Worm (Caenorhabditis elegans) whole organism, young adult: ENCODE data around the gene K06B9.6.
A peak's percentile ranks its signal among the peaks of the same experiment; 100 is the strongest.

ENCODE experiments used
- B0019.2 ChIP-seq: fragments of 200-800 bp; sonication (Bioruptor generic); conservative IDR thresholded peaks from 2 replicates; pipeline ENCODE4 v1.3.6; 2022; ENCODE audit warnings: missing genetic modification reagents, missing genetic modification characterization, missing compliant biosample characterization
- B0035.1 ChIP-seq: sonication (generic microtip); optimal IDR thresholded peaks from 2 replicates; lab custom pipeline; 2016; ENCODE audit warnings: missing genetic modification characterization, mild to moderate bottlenecking, missing compliant biosample characterization, missing genotype, missing genetic modification reagents
- B0336.3 ChIP-seq: fragments of 200-800 bp; sonication (Bioruptor generic); IDR thresholded peaks from 2 replicates; pipeline ENCODE4 v1.3.6; 2022; ENCODE audit warnings: missing genetic modification characterization, missing compliant biosample characterization
- F10E7.11 ChIP-seq: sonication (generic microtip); optimal IDR thresholded peaks from 2 replicates; lab custom pipeline; 2017; ENCODE audit warnings: mild to moderate bottlenecking, missing genetic modification characterization, moderate library complexity, missing compliant biosample characterization
- F33H1.4 ChIP-seq: fragments of 200-800 bp; sonication (Bioruptor generic); IDR thresholded peaks from 2 replicates; pipeline ENCODE4 v1.3.6; 2022; ENCODE audit warnings: missing genetic modification reagents, missing genetic modification characterization, missing compliant biosample characterization
- F49E8.2 ChIP-seq: sonication (generic microtip); optimal IDR thresholded peaks from 3 replicates; lab custom pipeline; 2017; ENCODE audit warnings: missing genetic modification characterization, mild to moderate bottlenecking, missing compliant biosample characterization, antibody characterized with exemption, moderate library complexity; ENCODE audit not compliant: insufficient read depth
- Y53F4B.3 ChIP-seq: fragments of 200-800 bp; sonication (Bioruptor generic); IDR thresholded peaks from 2 replicates; pipeline ENCODE4 v1.3.6; 2022; ENCODE audit warnings: missing genetic modification reagents, missing genetic modification characterization, missing compliant biosample characterization
- Y53G8AR.9 ChIP-seq: fragments of 200-800 bp; sonication (Bioruptor generic); conservative IDR thresholded peaks from 2 replicates; pipeline ENCODE4 v1.3.6; 2022; ENCODE audit warnings: missing genetic modification reagents, missing genetic modification characterization, missing compliant biosample characterization
- Y95B8A.8 ChIP-seq: fragments of 200-800 bp; sonication (Bioruptor generic); IDR thresholded peaks from 2 replicates; pipeline ENCODE4 v1.3.6; 2022; ENCODE audit warnings: missing genetic modification reagents, missing genetic modification characterization, missing compliant biosample characterization
- ZK185.1 ChIP-seq: sonication (generic microtip); optimal IDR thresholded peaks from 2 replicates; lab custom pipeline; 2016; ENCODE audit warnings: mild to moderate bottlenecking, missing genetic modification characterization, missing compliant biosample characterization; ENCODE audit not compliant: poor library complexity, severe bottlenecking
- attf-3 ChIP-seq: fragments of 200-800 bp; sonication (Bioruptor generic); conservative IDR thresholded peaks from 2 replicates; pipeline ENCODE4 v1.3.6; 2022; ENCODE audit warnings: missing genetic modification reagents, missing genetic modification characterization, missing compliant biosample characterization
- attf-5 ChIP-seq: fragments of 200-800 bp; sonication (Bioruptor generic); optimal IDR thresholded peaks from 2 replicates; lab custom pipeline; 2018; ENCODE audit warnings: mild to moderate bottlenecking, missing genetic modification characterization, missing compliant biosample characterization
- bed-1 ChIP-seq: fragments of 200-800 bp; sonication (Bioruptor generic); IDR thresholded peaks from 2 replicates; pipeline ENCODE4 v1.3.6; 2022; ENCODE audit warnings: missing genetic modification reagents, missing genetic modification characterization, missing compliant biosample characterization
- ceh-40 ChIP-seq: fragments of 200-800 bp; sonication (Bioruptor generic); IDR thresholded peaks from 2 replicates; pipeline ENCODE4 v1.3.6; 2022; ENCODE audit warnings: missing genetic modification characterization, missing compliant biosample characterization
- ceh-58 ChIP-seq: fragments of 200-800 bp; sonication (Bioruptor generic); IDR thresholded peaks from 2 replicates; pipeline ENCODE4 v1.3.6; 2022; ENCODE audit warnings: missing genetic modification characterization, missing compliant biosample characterization
- ceh-91 ChIP-seq: fragments of 200-800 bp; sonication (Bioruptor generic); IDR thresholded peaks from 2 replicates; pipeline ENCODE4 v1.3.6; 2022; ENCODE audit warnings: missing genetic modification reagents, missing genetic modification characterization, missing compliant biosample characterization
- dox-1 ChIP-seq: fragments of 200-800 bp; sonication (Bioruptor generic); IDR thresholded peaks from 2 replicates; pipeline ENCODE4 v1.3.6; 2022; ENCODE audit warnings: missing genetic modification reagents, missing genetic modification characterization, missing compliant biosample characterization
- ekl-4 ChIP-seq: fragments of 200-800 bp; sonication (Bioruptor generic); IDR thresholded peaks from 2 replicates; pipeline ENCODE4 v1.3.6; 2022; ENCODE audit warnings: missing genetic modification reagents, missing genetic modification characterization, missing compliant biosample characterization
- ets-4 ChIP-seq: fragments of 200-800 bp; sonication (Bioruptor generic); optimal IDR thresholded peaks from 2 replicates; lab custom pipeline; 2018; ENCODE audit warnings: mild to moderate bottlenecking, missing genetic modification characterization, missing compliant biosample characterization
- hmg-1.2 ChIP-seq: fragments of 200-800 bp; sonication (Bioruptor generic); IDR thresholded peaks from 2 replicates; pipeline ENCODE4 v1.3.6; 2022; ENCODE audit warnings: missing genetic modification reagents, missing genetic modification characterization, missing compliant biosample characterization
- hmg-20 ChIP-seq: fragments of 200-800 bp; sonication (Bioruptor generic); IDR thresholded peaks from 2 replicates; pipeline ENCODE4 v1.3.6; 2022; ENCODE audit warnings: missing genetic modification reagents, missing genetic modification characterization, missing compliant biosample characterization
- hrde-1 ChIP-seq: sonication (generic microtip); optimal IDR thresholded peaks from 2 replicates; lab custom pipeline; 2016; ENCODE audit warnings: missing genetic modification characterization, mild to moderate bottlenecking, missing compliant biosample characterization, moderate library complexity, missing genotype, missing genetic modification reagents, borderline replicate concordance
- hsf-1 ChIP-seq: fragments of 200-800 bp; sonication (Bioruptor generic); IDR thresholded peaks from 2 replicates; pipeline ENCODE4 v1.3.6; 2022; ENCODE audit warnings: missing genetic modification reagents, missing genetic modification characterization, missing compliant biosample characterization
- lag-1 ChIP-seq: fragments of 200-800 bp; sonication (Bioruptor generic); IDR thresholded peaks from 2 replicates; pipeline ENCODE4 v1.3.6; 2022; ENCODE audit warnings: missing genetic modification reagents, missing genetic modification characterization, missing compliant biosample characterization
- let-526 ChIP-seq: fragments of 200-800 bp; sonication (Bioruptor generic); IDR thresholded peaks from 2 replicates; pipeline ENCODE4 v1.3.6; 2022; ENCODE audit warnings: missing genetic modification reagents, missing genetic modification characterization, missing compliant biosample characterization
- lin-26 ChIP-seq: fragments of 200-800 bp; sonication (Bioruptor generic); IDR thresholded peaks from 2 replicates; pipeline ENCODE4 v1.3.6; 2022; ENCODE audit warnings: missing genetic modification reagents, missing genetic modification characterization, missing compliant biosample characterization
- lin-54 ChIP-seq: fragments of 200-800 bp; sonication (Bioruptor generic); optimal IDR thresholded peaks from 2 replicates; lab custom pipeline; 2018; ENCODE audit warnings: mild to moderate bottlenecking, missing genetic modification characterization, missing compliant biosample characterization
- lir-1 ChIP-seq: fragments of 200-800 bp; sonication (Bioruptor generic); conservative IDR thresholded peaks from 2 replicates; pipeline ENCODE4 v1.3.6; 2022; ENCODE audit warnings: missing genetic modification reagents, missing genetic modification characterization, missing compliant biosample characterization
- madf-6 ChIP-seq: fragments of 200-800 bp; sonication (Bioruptor generic); IDR thresholded peaks from 2 replicates; pipeline ENCODE4 v1.3.6; 2022; ENCODE audit warnings: missing genetic modification reagents, missing genetic modification characterization, missing compliant biosample characterization
- mcd-1 ChIP-seq: fragments of 200-800 bp; sonication (Bioruptor generic); IDR thresholded peaks from 2 replicates; pipeline ENCODE4 v1.3.6; 2022; ENCODE audit warnings: missing genetic modification reagents, missing genetic modification characterization, missing compliant biosample characterization
- nfyb-1 ChIP-seq: fragments of 200-800 bp; sonication (Bioruptor generic); IDR thresholded peaks from 2 replicates; pipeline ENCODE4 v1.3.6; 2022; ENCODE audit warnings: missing genetic modification reagents, missing genetic modification characterization, missing compliant biosample characterization
- nhr-120 ChIP-seq: fragments of 200-800 bp; sonication (Bioruptor generic); IDR thresholded peaks from 2 replicates; pipeline ENCODE4 v1.3.6; 2022; ENCODE audit warnings: missing genetic modification characterization, missing compliant biosample characterization
- pha-4 ChIP-seq: fragments of 150-350 bp; sonication (generic microtip); optimal IDR thresholded peaks from 2 replicates; lab custom pipeline; 2014; ENCODE audit warnings: missing biosample characterization, missing genetic modification reagents, missing genetic modification characterization
- rcor-1 ChIP-seq: fragments of 200-800 bp; sonication (Bioruptor generic); IDR thresholded peaks from 2 replicates; pipeline ENCODE4 v1.3.6; 2022; ENCODE audit warnings: missing genetic modification reagents, missing genetic modification characterization, missing compliant biosample characterization
- rec-8 ChIP-seq, 2 experiments: sonication (generic microtip); optimal IDR thresholded peaks; 2 replicates each; lab custom pipeline; 2016; ENCODE audit warnings: mild to moderate bottlenecking in 2 of 2, missing genetic modification characterization in 2 of 2, missing genetic modification reagents in 2 of 2, missing genotype in 2 of 2, missing biosample characterization in 1 of 2, missing compliant biosample characterization in 1 of 2, moderate library complexity in 1 of 2
- sea-2 ChIP-seq: fragments of 200-800 bp; sonication (Bioruptor generic); IDR thresholded peaks from 2 replicates; pipeline ENCODE4 v1.3.6; 2022; ENCODE audit warnings: missing genetic modification characterization, missing compliant biosample characterization
- unc-130 ChIP-seq: sonication (generic microtip); optimal IDR thresholded peaks from 2 replicates; lab custom pipeline; 2016; ENCODE audit warnings: missing genetic modification reagents, missing genetic modification characterization, missing compliant biosample characterization
- ztf-25 ChIP-seq: fragments of 200-800 bp; sonication (Bioruptor generic); IDR thresholded peaks from 2 replicates; pipeline ENCODE4 v1.3.6; 2022; ENCODE audit warnings: missing genetic modification reagents, missing genetic modification characterization, missing compliant biosample characterization
- ztf-28 ChIP-seq: fragments of 200-800 bp; sonication (Bioruptor generic); IDR thresholded peaks from 2 replicates; pipeline ENCODE4 v1.3.6; 2022; ENCODE audit warnings: missing genetic modification reagents, missing genetic modification characterization, missing compliant biosample characterization

The K06B9.6 gene

ce11 chrIV:4184767-4185166, 11.9 kb downstream of the K06B9.6 start (continued):
- TF ChIP-seq hmg-20 (GFP tag; lab: Robert Waterston, UW) = peak; percentile 72
- peak; percentile 98 for TF ChIP-seq nfyb-1 (GFP tag; lab: Robert Waterston, UW)
- peak; percentile 42; the same call in 1 of the 2 replicates for TF ChIP-seq hsf-1 (GFP tag; lab: Robert Waterston, UW)
- peak; percentile 49 for TF ChIP-seq madf-6 (GFP tag; lab: Robert Waterston, UW)
- peak; percentile 75; the same call in 1 of the 2 replicates for TF ChIP-seq sea-2 (GFP tag; lab: Robert Waterston, UW)
- TF ChIP-seq Y95B8A.8 (GFP tag; lab: Robert Waterston, UW) = peak; percentile 89
- TF ChIP-seq rcor-1 (GFP tag; lab: Robert Waterston, UW) = peak; percentile 93
- TF ChIP-seq ceh-91 (GFP tag; lab: Robert Waterston, UW) = peak; percentile 63; the same call in 1 of the 2 replicates
- peak; percentile 72 for TF ChIP-seq lin-54 (GFP tag; lab: Kevin White, UChicago)
- peak; percentile 81 for TF ChIP-seq F33H1.4 (GFP tag; lab: Robert Waterston, UW)
- peak; percentile 81 for TF ChIP-seq let-526 (GFP tag; lab: Robert Waterston, UW)
- 0 out of 2 replicates have a peak, but pooled peaks have one; percentile 56 for TF ChIP-seq ztf-28 (GFP tag; lab: Robert Waterston, UW)
- TF ChIP-seq attf-5 (GFP tag; lab: Kevin White, UChicago) = peak; percentile 12
- peak; percentile 93 for TF ChIP-seq Y53G8AR.9 (GFP tag; lab: Robert Waterston, UW)
- peak; percentile 43; the same call in 1 of the 2 replicates for TF ChIP-seq lir-1

DNA sequence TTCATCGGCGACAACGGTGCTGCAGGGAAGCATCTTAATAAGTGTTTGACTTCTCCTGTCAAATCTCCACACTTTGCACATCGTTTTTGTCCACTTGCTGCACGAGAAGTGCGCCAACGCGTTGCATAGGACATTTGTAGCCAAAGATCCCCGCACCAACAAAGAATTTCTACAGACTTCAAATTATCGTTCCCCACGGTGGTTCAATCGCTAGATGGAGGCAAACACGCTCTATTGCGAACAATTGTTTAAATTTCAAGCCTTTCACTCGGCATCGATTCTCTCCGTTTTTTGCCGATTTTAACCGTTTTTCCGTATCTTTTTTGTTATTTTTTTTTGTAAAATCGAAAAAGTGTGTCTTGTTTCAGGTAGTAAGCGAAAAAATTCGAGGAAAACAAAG, 16.6 kb downstream of the K06B9.6 start:
- peak; percentile 52; the same call in 1 of the 2 replicates for TF ChIP-seq hmg-1.2 (GFP tag; lab: Robert Waterston, UW)
- TF ChIP-seq attf-3 (GFP tag; lab: Robert Waterston, UW) = 0 out of 2 replicates have a peak, but pooled peaks have one; percentile 12
- peak; percentile 71 for TF ChIP-seq mcd-1 (GFP tag; lab: Robert Waterston, UW)

- no peak for TF ChIP-seq ZK185.1 (tag; lab: Kevin White, UChicago)
- TF ChIP-seq B0336.3 (GFP tag; lab: Robert Waterston, UW) = 0 out of 2 replicates have a peak, but pooled peaks have one; percentile 19
- TF ChIP-seq lin-26 (GFP tag; lab: Robert Waterston, UW) = 0 out of 2 replicates have a peak, but pooled peaks have one; percentile 16
- no peak for TF ChIP-seq ztf-25 (GFP tag; lab: Robert Waterston, UW)
- TF ChIP-seq hsf-1 (GFP tag; lab: Robert Waterston, UW) = no peak
- TF ChIP-seq mcd-1 (GFP tag; lab: Robert Waterston, UW) = 0 out of 2 replicates have a peak, but pooled peaks have one; percentile 6
- TF ChIP-seq ekl-4 (GFP tag; lab: Robert Waterston, UW) = no peak
These were observed 18.2 kb downstream of the K06B9.6 start, which contains the start of gene tsen-34 for ce11 chrIV:4178424-4178823. TSS of gene tsen-34 (plus strand) at chrIV:4178457.

- no peak for TF ChIP-seq lin-54 (GFP tag; lab: Kevin White, UChicago)
- TF ChIP-seq attf-3 (GFP tag; lab: Robert Waterston, UW) = peak; percentile 28; the same call in 1 of the 2 replicates
- TF ChIP-seq, all 124 proteins: peak for 1
These were observed 19.1 kb downstream of the K06B9.6 start for ce11 chrIV:4177560-4177959.

DNA sequence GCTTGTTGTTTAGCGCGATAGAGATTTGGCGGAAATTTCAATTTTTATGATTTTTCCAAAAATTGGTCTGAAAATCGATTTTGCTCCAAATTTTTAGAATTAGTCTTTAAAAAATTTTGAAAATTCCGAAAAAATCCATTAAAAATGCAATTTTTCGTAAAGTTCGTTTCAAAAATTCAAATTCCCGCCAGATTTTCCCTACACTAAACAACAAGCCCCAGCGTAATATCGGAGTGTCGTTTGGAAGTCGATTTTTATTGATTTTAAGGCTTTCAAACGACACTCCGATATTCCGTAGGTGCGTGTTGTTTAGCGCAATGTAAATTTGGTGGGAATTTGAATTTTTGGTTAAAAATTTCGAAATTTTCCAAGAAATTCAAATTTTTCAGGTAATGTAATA, 20.0 kb downstream of the K06B9.6 start:
- TF ChIP-seq ets-4 (GFP tag; lab: Kevin White, UChicago) (no peak), lag-1 (no peak), ztf-25 (GFP tag; lab: Robert Waterston, UW) (no peak), Y53F4B.3 (GFP tag; lab: Robert Waterston, UW) (no peak), hrde-1 (tag; lab: Kevin White, UChicago) (no peak), attf-3 (GFP tag; lab: Robert Waterston, UW) (peak; percentile 90), F49E8.2 (tag; lab: Kevin White, UChicago) (peak; percentile 50), Y95B8A.8 (GFP tag; lab: Robert Waterston, UW) (no peak), bed-1 (GFP tag; lab: Robert Waterston, UW) (no peak), ztf-28 (GFP tag; lab: Robert Waterston, UW) (no peak), unc-130 (GFP tag; lab: Kevin White, UChicago) (no peak), B0019.2 (no peak), B0035.1 (tag; lab: Kevin White, UChicago) (no peak), rec-8 (tag; optimal IDR thresholded peaks at IDR 0.05; lab: Kevin White, UChicago) (no peak), mcd-1 (GFP tag; lab: Robert Waterston, UW) (0 out of 2 replicates have a peak, but pooled peaks have one; percentile 12), F10E7.11 (tag; lab: Kevin White, UChicago) (no peak), ceh-40 (GFP tag; lab: Robert Waterston, UW) (no peak), dox-1 (GFP tag; lab: Robert Waterston, UW) (0 out of 2 replicates have a peak, but pooled peaks have one; percentile 36), nhr-120 (no peak), ceh-58 (GFP tag; lab: Robert Waterston, UW) (no peak), pha-4 (no peak)
